Fruit fly (Drosophila melanogaster): ENCODE measurements around the gene CG9109.

CG9109 gene

DNA sequence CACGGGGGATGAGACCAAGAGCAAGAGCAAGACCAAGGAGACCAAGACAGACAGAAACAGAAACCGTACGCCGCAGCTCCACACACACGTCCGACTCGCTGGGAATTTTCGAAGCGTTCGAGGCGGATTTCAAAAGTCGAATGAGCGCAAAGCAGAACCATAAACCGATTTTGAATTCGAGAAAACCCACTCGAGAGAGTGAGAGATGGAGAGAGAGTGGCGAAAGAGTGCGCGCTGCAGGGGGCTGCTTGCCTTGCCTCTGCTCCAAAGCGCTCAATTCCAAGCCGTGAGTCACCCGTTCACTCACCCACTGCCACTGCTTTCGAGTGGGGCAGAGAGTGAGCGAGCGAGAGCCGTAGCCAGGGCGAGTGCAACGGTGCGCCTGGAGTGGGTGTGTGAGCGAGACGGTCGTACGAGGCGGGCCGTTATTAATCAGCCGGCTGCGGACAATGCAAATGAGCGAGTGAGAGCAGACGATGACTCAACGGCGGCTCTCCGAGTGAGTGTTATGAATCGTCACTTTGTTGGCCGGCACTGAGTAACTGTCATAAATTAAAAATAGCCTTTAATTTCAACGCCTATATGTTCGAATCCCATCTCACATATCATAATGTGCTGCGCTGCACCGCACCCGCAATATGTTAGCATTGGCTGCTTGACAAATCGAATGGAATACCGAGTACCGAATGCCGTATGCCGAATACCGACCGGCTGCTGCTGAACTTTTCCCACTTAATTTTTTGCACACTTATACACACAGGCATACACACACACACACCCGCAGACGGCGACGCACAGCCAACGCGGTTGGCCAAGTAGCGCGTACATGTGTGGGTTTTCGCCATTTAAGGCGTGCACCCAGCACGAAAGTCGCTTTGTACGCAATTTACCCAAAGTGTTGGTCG, 54.0 kb downstream of the CG9109 start (continued):
- peak; percentile 21 for TF ChIP-seq Dad (GFP tag; optimal IDR thresholded peaks at IDR 0.05)
- peak; percentile 31 for TF ChIP-seq HmgZ (tag; optimal IDR thresholded peaks at IDR 0.05)
- peak; percentile 83 for TF ChIP-seq HLHmδ (GFP tag; optimal IDR thresholded peaks at IDR 0.05)
- peak; percentile 64 for TF ChIP-seq CG12299 (tag; optimal IDR thresholded peaks at IDR 0.05)
- peak; percentile 56 for TF ChIP-seq CG3163 (GFP tag; optimal IDR thresholded peaks at IDR 0.05)
- TF ChIP-seq PHDP (tag; optimal IDR thresholded peaks at IDR 0.05), result peak; percentile 22
- TF ChIP-seq CG7839 (tag; optimal IDR thresholded peaks at IDR 0.05), result peak; percentile 27
- peak; percentile 13 for TF ChIP-seq CG18011 (GFP tag; optimal IDR thresholded peaks at IDR 0.05)
- peak in 1 of 2 experiments; percentile 7 for TF ChIP-seq Hr51 (GFP tag; optimal IDR thresholded peaks at IDR 0.05)
- TF ChIP-seq CG8924 (tag; optimal IDR thresholded peaks at IDR 0.05), result peak; percentile 23
- peak; percentile 49 for TF ChIP-seq MTF-1 (GFP tag; optimal IDR thresholded peaks at IDR 0.05; ENCODE audit: borderline replicate concordance)
- TF ChIP-seq tin (GFP tag; optimal IDR thresholded peaks at IDR 0.05), result peak; percentile 1
- TF ChIP-seq HLH3B (GFP tag; IDR thresholded peaks at IDR 0.05), result no peak
- TF ChIP-seq CG17359 (tag; optimal IDR thresholded peaks at IDR 0.05), result peak; percentile 44

DNA sequence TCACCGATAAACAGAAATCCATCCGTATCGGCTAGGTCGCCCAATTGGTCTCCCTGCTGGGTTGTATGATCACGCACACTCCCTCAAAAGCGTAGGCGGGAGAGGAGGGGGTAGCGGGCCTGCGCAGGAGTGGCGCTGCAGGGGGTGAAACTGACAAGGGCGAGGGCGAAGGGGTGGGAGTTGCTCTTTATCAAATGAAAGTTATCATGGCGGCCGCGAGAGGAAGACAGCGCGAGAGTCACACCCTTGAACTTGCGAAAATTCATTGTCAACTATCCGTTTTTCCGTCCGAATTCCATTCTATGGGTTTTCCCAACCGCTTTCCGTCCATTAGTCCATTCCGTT, 55.2 kb downstream of the CG9109 start:
- TF ChIP-seq Sry-δ (GFP tag; optimal IDR thresholded peaks at IDR 0.05) (no peak), CG7556 (GFP tag; optimal IDR thresholded peaks at IDR 0.05) (no peak), gsb (GFP tag; IDR thresholded peaks at IDR 0.05) (no peak), pros (GFP tag; optimal IDR thresholded peaks at IDR 0.05) (peak; percentile 40), CG17359 (tag; optimal IDR thresholded peaks at IDR 0.05) (no peak), tap (tag; optimal IDR thresholded peaks at IDR 0.05) (no peak), bbx (GFP tag; IDR thresholded peaks at IDR 0.05; ENCODE audit: partially characterized antibody) (no peak), CG3065 (GFP tag; optimal IDR thresholded peaks at IDR 0.05) (peak; percentile 31), zen (tag; optimal IDR thresholded peaks at IDR 0.05) (no peak), Fer3 (tag; optimal IDR thresholded peaks at IDR 0.05) (no peak), wdn (GFP tag; IDR thresholded peaks at IDR 0.05) (no peak), CG18262 (tag; optimal IDR thresholded peaks at IDR 0.05) (no peak), cato (GFP tag; optimal IDR thresholded peaks at IDR 0.05; ENCODE audit: borderline replicate concordance) (no peak), CG31441 (GFP tag; IDR thresholded peaks at IDR 0.05) (no peak), oc (tag; optimal IDR thresholded peaks at IDR 0.05) (no peak), Hr51 (GFP tag; optimal IDR thresholded peaks at IDR 0.05) (no peak), disco-r (GFP tag; optimal IDR thresholded peaks at IDR 0.05) (no peak), TFAM (GFP tag; optimal IDR thresholded peaks at IDR 0.05) (no peak), CG1792 (GFP tag; optimal IDR thresholded peaks at IDR 0.05) (no peak), CG9817 (tag; optimal IDR thresholded peaks at IDR 0.05) (no peak), ranshi (GFP tag; IDR thresholded peaks at IDR 0.05) (no peak), prd (optimal IDR thresholded peaks at IDR 0.05) (no peak), prd (GFP tag; IDR thresholded peaks at IDR 0.05) (no peak), Ets65A (GFP tag) (no peak), ewg (GFP tag; optimal IDR thresholded peaks at IDR 0.05) (peak; percentile 95), CG13424 (tag; optimal IDR thresholded peaks at IDR 0.05) (no peak), CG16863 (GFP tag; optimal IDR thresholded peaks at IDR 0.05) (no peak), CG12236 (GFP tag; optimal IDR thresholded peaks at IDR 0.05) (no peak), nerfin-1 (tag; optimal IDR thresholded peaks at IDR 0.05) (no peak), B-H2 (GFP tag; optimal IDR thresholded peaks at IDR 0.05) (no peak), CG12391 (tag; optimal IDR thresholded peaks at IDR 0.05) (no peak), mirr (GFP tag; optimal IDR thresholded peaks at IDR 0.05) (no peak), HLH54F (GFP tag; optimal IDR thresholded peaks at IDR 0.05) (no peak), CG10267 (tag; optimal IDR thresholded peaks at IDR 0.05) (peak; percentile 42), twi (tag; optimal IDR thresholded peaks at IDR 0.05) (no peak), ATbp (GFP tag; optimal IDR thresholded peaks at IDR 0.05) (no peak)
